Worm (Caenorhabditis elegans) whole organism, young adult: Measurements from ENCODE around the gene srh-300.

Experiments
- B0019.2 ChIP-seq: fragments of 200-800 bp; sonication (Bioruptor generic); conservative IDR thresholded peaks from 2 replicates; pipeline ENCODE4 v1.3.6; 2022; ENCODE audit warnings: missing genetic modification reagents, missing genetic modification characterization, missing compliant biosample characterization
- B0035.1 ChIP-seq: sonication (generic microtip); optimal IDR thresholded peaks from 2 replicates; lab custom pipeline; 2016; ENCODE audit warnings: missing genetic modification characterization, mild to moderate bottlenecking, missing compliant biosample characterization, missing genotype, missing genetic modification reagents
- B0336.3 ChIP-seq: fragments of 200-800 bp; sonication (Bioruptor generic); IDR thresholded peaks from 2 replicates; pipeline ENCODE4 v1.3.6; 2022; ENCODE audit warnings: missing genetic modification characterization, missing compliant biosample characterization
- C06A6.2 ChIP-seq: fragments of 200-800 bp; sonication (Bioruptor generic); conservative IDR thresholded peaks from 2 replicates; pipeline ENCODE4 v1.3.6; 2022; ENCODE audit warnings: missing genetic modification characterization, missing compliant biosample characterization
- D2030.7 ChIP-seq: fragments of 200-800 bp; sonication (Bioruptor generic); IDR thresholded peaks from 2 replicates; pipeline ENCODE4 v1.3.6; 2022; ENCODE audit warnings: missing genetic modification reagents, missing genetic modification characterization, missing compliant biosample characterization
- F10E7.11 ChIP-seq: sonication (generic microtip); optimal IDR thresholded peaks from 2 replicates; lab custom pipeline; 2017; ENCODE audit warnings: mild to moderate bottlenecking, missing genetic modification characterization, moderate library complexity, missing compliant biosample characterization
- F33H1.4 ChIP-seq: fragments of 200-800 bp; sonication (Bioruptor generic); IDR thresholded peaks from 2 replicates; pipeline ENCODE4 v1.3.6; 2022; ENCODE audit warnings: missing genetic modification reagents, missing genetic modification characterization, missing compliant biosample characterization
- F37B4.10 ChIP-seq: fragments of 200-800 bp; sonication (Bioruptor generic); IDR thresholded peaks from 2 replicates; pipeline ENCODE4 v1.3.6; 2022; ENCODE audit warnings: missing genetic modification characterization, missing compliant biosample characterization
- F57A8.1 ChIP-seq: fragments of 200-800 bp; sonication (Bioruptor generic); optimal IDR thresholded peaks from 2 replicates; lab custom pipeline; 2018; ENCODE audit warnings: mild to moderate bottlenecking, missing genetic modification characterization, moderate library complexity, missing compliant biosample characterization
- T26A5.8 ChIP-seq: sonication (generic microtip); optimal IDR thresholded peaks from 2 replicates; lab custom pipeline; 2016; ENCODE audit warnings: missing genetic modification characterization, missing compliant biosample characterization
- Y79H2A.3 ChIP-seq: fragments of 200-800 bp; sonication (Bioruptor generic); conservative IDR thresholded peaks from 2 replicates; pipeline ENCODE4 v1.3.6; 2022; ENCODE audit warnings: missing genetic modification reagents, missing genetic modification characterization, missing compliant biosample characterization
- akir-1 ChIP-seq: fragments of 200-800 bp; sonication (Bioruptor generic); optimal IDR thresholded peaks from 2 replicates; lab custom pipeline; 2018; ENCODE audit warnings: mild to moderate bottlenecking, missing genetic modification characterization, moderate library complexity, missing compliant biosample characterization
- cebp-1 ChIP-seq, 2 experiments: fragments of 200-800 bp in 1 of 2; sonication (Bioruptor generic) in 1 of 2; sonication (generic microtip) in 1 of 2; IDR thresholded peaks in 1 of 2; optimal IDR thresholded peaks in 1 of 2; 2 replicates each; pipeline versions ENCODE4 v1.3.6 to Lab custom; 2017 to 2022; ENCODE audit warnings: missing compliant biosample characterization in 2 of 2, missing genetic modification characterization in 2 of 2, mild to moderate bottlenecking in 1 of 2, missing genetic modification reagents in 1 of 2, moderate library complexity in 1 of 2
- ceh-40 ChIP-seq: fragments of 200-800 bp; sonication (Bioruptor generic); IDR thresholded peaks from 2 replicates; pipeline ENCODE4 v1.3.6; 2022; ENCODE audit warnings: missing genetic modification characterization, missing compliant biosample characterization
- chd-7 ChIP-seq: sonication (generic microtip); optimal IDR thresholded peaks from 2 replicates; lab custom pipeline; 2016; ENCODE audit warnings: mild to moderate bottlenecking, missing genetic modification characterization, moderate library complexity, missing compliant biosample characterization
- dpff-1 ChIP-seq: sonication (generic microtip); optimal IDR thresholded peaks from 2 replicates; lab custom pipeline; 2017; ENCODE audit warnings: mild to moderate bottlenecking, missing genetic modification characterization, missing compliant biosample characterization
- dpl-1 ChIP-seq: fragments of 150-350 bp; optimal IDR thresholded peaks from 2 replicates; lab custom pipeline; 2014; ENCODE audit warnings: missing biosample characterization, missing genetic modification reagents, missing genetic modification characterization
- efl-1 ChIP-seq: fragments of 150-350 bp; optimal IDR thresholded peaks from 2 replicates; lab custom pipeline; 2014; ENCODE audit warnings: missing biosample characterization, missing genetic modification reagents, missing genetic modification characterization
- fkh-3 ChIP-seq: sonication (generic microtip); optimal IDR thresholded peaks from 2 replicates; lab custom pipeline; 2016; ENCODE audit warnings: mild to moderate bottlenecking, missing genetic modification characterization, missing compliant biosample characterization
- hmg-1.2 ChIP-seq: fragments of 200-800 bp; sonication (Bioruptor generic); IDR thresholded peaks from 2 replicates; pipeline ENCODE4 v1.3.6; 2022; ENCODE audit warnings: missing genetic modification reagents, missing genetic modification characterization, missing compliant biosample characterization
- hrde-1 ChIP-seq: sonication (generic microtip); optimal IDR thresholded peaks from 2 replicates; lab custom pipeline; 2016; ENCODE audit warnings: missing genetic modification characterization, mild to moderate bottlenecking, missing compliant biosample characterization, moderate library complexity, missing genotype, missing genetic modification reagents, borderline replicate concordance
- hsf-1 ChIP-seq: fragments of 200-800 bp; sonication (Bioruptor generic); IDR thresholded peaks from 2 replicates; pipeline ENCODE4 v1.3.6; 2022; ENCODE audit warnings: missing genetic modification reagents, missing genetic modification characterization, missing compliant biosample characterization
- lin-26 ChIP-seq: fragments of 200-800 bp; sonication (Bioruptor generic); IDR thresholded peaks from 2 replicates; pipeline ENCODE4 v1.3.6; 2022; ENCODE audit warnings: missing genetic modification reagents, missing genetic modification characterization, missing compliant biosample characterization
- lin-35 ChIP-seq, 3 experiments: fragments of 150-350 bp in 2 of 3; sonication (generic microtip) in 1 of 3; optimal IDR thresholded peaks; 2 replicates each; lab custom pipeline; 2014 to 2018; ENCODE audit warnings: missing biosample characterization in 3 of 3, missing genetic modification characterization in 3 of 3, missing genetic modification reagents in 3 of 3
- lin-54 ChIP-seq: fragments of 200-800 bp; sonication (Bioruptor generic); optimal IDR thresholded peaks from 2 replicates; lab custom pipeline; 2018; ENCODE audit warnings: mild to moderate bottlenecking, missing genetic modification characterization, missing compliant biosample characterization
- lsl-1 ChIP-seq: fragments of 200-800 bp; sonication (Bioruptor generic); optimal IDR thresholded peaks from 2 replicates; lab custom pipeline; 2018; ENCODE audit warnings: mild to moderate bottlenecking, missing genetic modification characterization, moderate library complexity, missing compliant biosample characterization
- lsy-27 ChIP-seq: sonication (generic microtip); optimal IDR thresholded peaks from 2 replicates; lab custom pipeline; 2017; ENCODE audit warnings: missing genetic modification characterization, mild to moderate bottlenecking, missing compliant biosample characterization, antibody characterized with exemption, missing genotype, borderline replicate concordance; ENCODE audit not compliant: insufficient read depth
- madf-8 ChIP-seq: fragments of 200-800 bp; sonication (Bioruptor generic); conservative IDR thresholded peaks from 2 replicates; pipeline ENCODE4 v1.3.6; 2022; ENCODE audit warnings: missing genetic modification reagents, missing genetic modification characterization, missing compliant biosample characterization
- mcd-1 ChIP-seq: fragments of 200-800 bp; sonication (Bioruptor generic); IDR thresholded peaks from 2 replicates; pipeline ENCODE4 v1.3.6; 2022; ENCODE audit warnings: missing genetic modification reagents, missing genetic modification characterization, missing compliant biosample characterization
- mes-4 ChIP-seq: sonication (generic microtip); optimal IDR thresholded peaks from 2 replicates; lab custom pipeline; 2016; ENCODE audit warnings: missing genotype, missing genetic modification characterization, missing compliant biosample characterization
- nfya-1 ChIP-seq: sonication (generic microtip); optimal IDR thresholded peaks from 2 replicates; lab custom pipeline; 2017; ENCODE audit warnings: antibody characterized with exemption, missing compliant biosample characterization, missing genetic modification characterization, borderline replicate concordance; ENCODE audit not compliant: insufficient read depth
- nfya-2 ChIP-seq: fragments of 200-800 bp; sonication (Bioruptor generic); IDR thresholded peaks from 2 replicates; pipeline ENCODE4 v1.3.6; 2022; ENCODE audit warnings: missing genetic modification reagents, missing genetic modification characterization, missing compliant biosample characterization
- nfyb-1 ChIP-seq: fragments of 200-800 bp; sonication (Bioruptor generic); IDR thresholded peaks from 2 replicates; pipeline ENCODE4 v1.3.6; 2022; ENCODE audit warnings: missing genetic modification reagents, missing genetic modification characterization, missing compliant biosample characterization
- nhr-179 ChIP-seq: sonication (generic microtip); optimal IDR thresholded peaks from 2 replicates; lab custom pipeline; 2016; ENCODE audit warnings: mild to moderate bottlenecking, missing genetic modification characterization, missing compliant biosample characterization
- nhr-80 ChIP-seq: sonication (generic microtip); optimal IDR thresholded peaks from 2 replicates; lab custom pipeline; 2016; ENCODE audit warnings: missing genetic modification characterization, missing compliant biosample characterization
- nhr-90 ChIP-seq: sonication (generic microtip); optimal IDR thresholded peaks from 2 replicates; lab custom pipeline; 2016; ENCODE audit warnings: missing genotype, mild to moderate bottlenecking, missing genetic modification characterization, missing compliant biosample characterization
- pha-4 ChIP-seq: fragments of 150-350 bp; sonication (generic microtip); optimal IDR thresholded peaks from 2 replicates; lab custom pipeline; 2014; ENCODE audit warnings: missing biosample characterization, missing genetic modification reagents, missing genetic modification characterization
- rec-8 ChIP-seq, 2 experiments: sonication (generic microtip); optimal IDR thresholded peaks; 2 replicates each; lab custom pipeline; 2016; ENCODE audit warnings: mild to moderate bottlenecking in 2 of 2, missing genetic modification characterization in 2 of 2, missing genetic modification reagents in 2 of 2, missing genotype in 2 of 2, missing biosample characterization in 1 of 2, missing compliant biosample characterization in 1 of 2, moderate library complexity in 1 of 2
- snpc-1.1 ChIP-seq: sonication (generic microtip); optimal IDR thresholded peaks from 2 replicates; lab custom pipeline; 2017; ENCODE audit warnings: missing genetic modification characterization, mild to moderate bottlenecking, missing compliant biosample characterization, antibody characterized with exemption, moderate library complexity, missing genotype, missing genetic modification reagents; ENCODE audit not compliant: insufficient read depth
- snpc-1.3 ChIP-seq: sonication (generic microtip); optimal IDR thresholded peaks from 2 replicates; lab custom pipeline; 2017; ENCODE audit warnings: missing genetic modification characterization, mild to moderate bottlenecking, missing compliant biosample characterization, antibody characterized with exemption, moderate library complexity, missing genotype, missing genetic modification reagents; ENCODE audit not compliant: insufficient read depth
- snpc-4 ChIP-seq, 5 experiments: fragments of 150-350 bp in 1 of 5; sonication (generic microtip) in 4 of 5; optimal IDR thresholded peaks; 2 replicates each; lab custom pipeline; 2014 to 2018; ENCODE audit warnings: missing genetic modification characterization in 5 of 5, missing biosample characterization in 3 of 5, antibody characterized with exemption in 2 of 5, mild to moderate bottlenecking in 2 of 5, missing compliant biosample characterization in 2 of 5, missing genotype in 2 of 5, moderate library complexity in 2 of 5, missing genetic modification reagents in 1 of 5
- sptf-2 ChIP-seq: fragments of 200-800 bp; sonication (Bioruptor generic); optimal IDR thresholded peaks from 2 replicates; lab custom pipeline; 2018; ENCODE audit warnings: mild to moderate bottlenecking, missing genetic modification characterization, missing compliant biosample characterization
- unc-62 ChIP-seq: fragments of 150-350 bp; optimal IDR thresholded peaks from 2 replicates; lab custom pipeline; 2014; ENCODE audit warnings: missing biosample characterization, missing genetic modification reagents, missing genetic modification characterization
- xnd-1 ChIP-seq: sonication (generic microtip); optimal IDR thresholded peaks from 2 replicates; lab custom pipeline; 2016; ENCODE audit warnings: missing genotype, missing genetic modification reagents, missing genetic modification characterization, missing compliant biosample characterization
- zfh-2 ChIP-seq: fragments of 200-800 bp; sonication (Bioruptor generic); conservative IDR thresholded peaks from 2 replicates; pipeline ENCODE4 v1.3.6; 2022; ENCODE audit warnings: missing genetic modification reagents, missing genetic modification characterization, missing compliant biosample characterization
- ztf-28 ChIP-seq: fragments of 200-800 bp; sonication (Bioruptor generic); IDR thresholded peaks from 2 replicates; pipeline ENCODE4 v1.3.6; 2022; ENCODE audit warnings: missing genetic modification reagents, missing genetic modification characterization, missing compliant biosample characterization
- ztf-6 ChIP-seq: fragments of 200-800 bp; sonication (Bioruptor generic); IDR thresholded peaks from 2 replicates; pipeline ENCODE4 v1.3.6; 2022; ENCODE audit warnings: missing genetic modification reagents, missing genetic modification characterization, missing compliant biosample characterization

The srh-300 gene

ce11 chrV:17859519-17859918 lies 37.6 kb downstream of the srh-300 start (continued):
- TF ChIP-seq rec-8 (tag; optimal IDR thresholded peaks at IDR 0.05; lab: Kevin White, UChicago): no peak
- TF ChIP-seq mes-4 (tag; lab: Kevin White, UChicago): no peak
- no peak for TF ChIP-seq B0035.1 (tag; lab: Kevin White, UChicago)
- TF ChIP-seq pha-4 (tag; lab: Kevin White, UChicago): no peak
- TF ChIP-seq nfyb-1 (GFP tag; lab: Robert Waterston, UW): no peak
- TF ChIP-seq sptf-2: no peak
- no peak for TF ChIP-seq nhr-179
- TF ChIP-seq fkh-3 (tag; lab: Kevin White, UChicago): no peak
- no peak for TF ChIP-seq dpl-1 (GFP tag; lab: Kevin White, UChicago)
- no peak for TF ChIP-seq hmg-1.2 (GFP tag; lab: Robert Waterston, UW)
- no peak for TF ChIP-seq snpc-4 (GFP tag; optimal IDR thresholded peaks at IDR 0.05; lab: Kevin White, UChicago)
- TF ChIP-seq snpc-4 (tag; optimal IDR thresholded peaks at IDR 0.05; lab: Kevin White, UChicago): peak in 1 of 4 experiments; percentile 4
- TF ChIP-seq snpc-1.3 (tag; lab: Kevin White, UChicago): no peak
- peak; percentile 21; the same call in 1 of the 2 replicates for TF ChIP-seq D2030.7 (GFP tag; lab: Robert Waterston, UW)
- TF ChIP-seq ztf-6: no peak
- TF ChIP-seq nhr-90 (tag; lab: Kevin White, UChicago): no peak
- TF ChIP-seq Y79H2A.3 (GFP tag; lab: Robert Waterston, UW): no peak
- TF ChIP-seq lin-54 (GFP tag; lab: Kevin White, UChicago): peak; percentile 19
- TF ChIP-seq akir-1 (GFP tag; lab: Kevin White, UChicago): no peak
- no peak for TF ChIP-seq hrde-1 (tag; lab: Kevin White, UChicago)
- no peak for TF ChIP-seq F10E7.11
- TF ChIP-seq lin-26 (GFP tag; lab: Robert Waterston, UW): no peak
- peak; percentile 91 for TF ChIP-seq F33H1.4 (GFP tag; lab: Robert Waterston, UW)
- TF ChIP-seq mcd-1 (GFP tag; lab: Robert Waterston, UW): peak; percentile 19; the same call in 1 of the 2 replicates
- TF ChIP-seq B0019.2: no peak
- no peak for TF ChIP-seq snpc-1.1
- no peak for TF ChIP-seq F57A8.1 (GFP tag; lab: Kevin White, UChicago)
- TF ChIP-seq nfya-1 (tag; lab: Kevin White, UChicago): no peak
- TF ChIP-seq hsf-1 (GFP tag; lab: Robert Waterston, UW): no peak
- TF ChIP-seq zfh-2 (GFP tag; lab: Robert Waterston, UW): no peak
- TF ChIP-seq C06A6.2 (GFP tag; lab: Robert Waterston, UW): no peak
- TF ChIP-seq ztf-28: no peak
- TF ChIP-seq F37B4.10 (GFP tag; lab: Robert Waterston, UW): no peak
- TF ChIP-seq lin-35 (GFP tag; optimal IDR thresholded peaks at IDR 0.05; lab: Kevin White, UChicago): no peak
- no peak for TF ChIP-seq B0336.3
- TF ChIP-seq madf-8: peak; percentile 67
- peak; percentile 93 for TF ChIP-seq lsl-1 (GFP tag; lab: Kevin White, UChicago)
- TF ChIP-seq dpff-1 (tag; lab: Kevin White, UChicago): no peak
- TF ChIP-seq unc-62 (GFP tag; lab: Kevin White, UChicago): no peak
- TF ChIP-seq T26A5.8 (tag; lab: Kevin White, UChicago): no peak
- TF ChIP-seq chd-7 (tag; lab: Kevin White, UChicago): no peak
- TF ChIP-seq nfya-2 (GFP tag; lab: Robert Waterston, UW): no peak
- no peak for TF ChIP-seq cebp-1 (GFP tag; IDR thresholded peaks at IDR 0.05; lab: Robert Waterston, UW)
- TF ChIP-seq cebp-1 (tag; optimal IDR thresholded peaks at IDR 0.05; lab: Kevin White, UChicago): no peak
- TF ChIP-seq lsy-27 (tag; lab: Kevin White, UChicago): no peak
- no peak for TF ChIP-seq ceh-40
- TF ChIP-seq efl-1 (GFP tag; lab: Kevin White, UChicago): no peak
- TF ChIP-seq nhr-80 (tag; lab: Kevin White, UChicago): no peak
- peak; percentile 78 for TF ChIP-seq xnd-1 (tag; lab: Kevin White, UChicago)
